Worm (Caenorhabditis elegans) whole organism, mixed stage, embryonic: ENCODE measurements around the gene snrp-40.1.

Source experiments
- bed-3 ChIP-seq: fragments of 200-800 bp; sonication (Bioruptor generic); optimal IDR thresholded peaks from 3 replicates; lab custom pipeline; 2018; ENCODE audit warnings: mild to moderate bottlenecking, missing genetic modification characterization, moderate library complexity, missing compliant biosample characterization
- blmp-1 ChIP-seq: fragments of 150-350 bp; optimal IDR thresholded peaks from 2 replicates; lab custom pipeline; 2014; ENCODE audit warnings: missing biosample characterization, missing genetic modification characterization
- ceh-39 ChIP-seq: fragments of 150-350 bp; optimal IDR thresholded peaks from 2 replicates; lab custom pipeline; 2014; ENCODE audit warnings: missing biosample characterization, missing genetic modification characterization
- ceh-43 ChIP-seq: fragments of 200-800 bp; sonication (Bioruptor generic); optimal IDR thresholded peaks from 2 replicates; lab custom pipeline; 2018; ENCODE audit warnings: mild to moderate bottlenecking, missing genetic modification characterization, moderate library complexity, missing compliant biosample characterization
- ceh-83 ChIP-seq: fragments of 200-800 bp; sonication (Bioruptor generic); optimal IDR thresholded peaks from 2 replicates; lab custom pipeline; 2018; ENCODE audit warnings: mild to moderate bottlenecking, missing genetic modification characterization, missing compliant biosample characterization
- ces-1 ChIP-seq: fragments of 150-350 bp; optimal IDR thresholded peaks from 2 replicates; lab custom pipeline; 2014; ENCODE audit warnings: missing biosample characterization, missing genetic modification reagents, missing genetic modification characterization
- drap-1 ChIP-seq: fragments of 200-800 bp; sonication (Bioruptor generic); optimal IDR thresholded peaks from 3 replicates; lab custom pipeline; 2018; ENCODE audit warnings: mild to moderate bottlenecking, missing genetic modification characterization, missing compliant biosample characterization
- elt-1 ChIP-seq: sonication (generic microtip); optimal IDR thresholded peaks from 2 replicates; lab custom pipeline; 2017; ENCODE audit warnings: missing genetic modification characterization, mild to moderate bottlenecking, missing compliant biosample characterization, antibody characterized with exemption, moderate library complexity, borderline replicate concordance; ENCODE audit not compliant: insufficient read depth
- elt-3 ChIP-seq: fragments of 150-350 bp; optimal IDR thresholded peaks from 2 replicates; lab custom pipeline; 2014; ENCODE audit warnings: missing biosample characterization, missing genetic modification characterization
- flh-1 ChIP-seq: fragments of 200-800 bp; sonication (Bioruptor generic); optimal IDR thresholded peaks from 2 replicates; lab custom pipeline; 2018; ENCODE audit warnings: mild to moderate bottlenecking, missing genetic modification characterization, moderate library complexity, missing compliant biosample characterization
- ham-2 ChIP-seq: fragments of 200-800 bp; sonication (Bioruptor generic); optimal IDR thresholded peaks from 2 replicates; lab custom pipeline; 2018; ENCODE audit warnings: mild to moderate bottlenecking, missing genetic modification characterization, missing compliant biosample characterization
- hlh-1 ChIP-seq: fragments of 150-350 bp; optimal IDR thresholded peaks from 2 replicates; lab custom pipeline; 2014; ENCODE audit warnings: missing biosample characterization, missing genetic modification reagents, missing genetic modification characterization
- lin-13 ChIP-seq: fragments of 150-350 bp; optimal IDR thresholded peaks from 2 replicates; lab custom pipeline; 2014; ENCODE audit warnings: missing biosample characterization, missing genetic modification characterization
- lin-32 ChIP-seq: fragments of 200-800 bp; sonication (Bioruptor generic); optimal IDR thresholded peaks from 2 replicates; lab custom pipeline; 2018; ENCODE audit warnings: mild to moderate bottlenecking, missing genetic modification characterization, missing compliant biosample characterization
- lsy-2 ChIP-seq: fragments of 150-350 bp; optimal IDR thresholded peaks from 2 replicates; lab custom pipeline; 2014; ENCODE audit warnings: missing biosample characterization, missing genetic modification characterization
- mab-5 ChIP-seq: fragments of 150-350 bp; optimal IDR thresholded peaks from 2 replicates; lab custom pipeline; 2014; ENCODE audit warnings: missing biosample characterization, missing genetic modification characterization
- mep-1 ChIP-seq: fragments of 150-350 bp; optimal IDR thresholded peaks from 2 replicates; lab custom pipeline; 2017; ENCODE audit warnings: missing biosample characterization, missing genetic modification reagents, missing genetic modification characterization, inconsistent platforms
- mls-2 ChIP-seq: sonication (generic microtip); optimal IDR thresholded peaks from 2 replicates; lab custom pipeline; 2016; ENCODE audit warnings: mild to moderate bottlenecking, missing genetic modification characterization, moderate library complexity, missing compliant biosample characterization
- nhr-12 ChIP-seq: fragments of 150-350 bp; optimal IDR thresholded peaks from 2 replicates; lab custom pipeline; 2014; ENCODE audit warnings: missing biosample characterization, missing genetic modification characterization
- nhr-2 ChIP-seq: fragments of 150-350 bp; optimal IDR thresholded peaks from 2 replicates; lab custom pipeline; 2014; ENCODE audit warnings: missing biosample characterization, missing genetic modification characterization
- nhr-237 ChIP-seq: fragments of 150-350 bp; optimal IDR thresholded peaks from 2 replicates; lab custom pipeline; 2014; ENCODE audit warnings: missing biosample characterization, missing genetic modification characterization
- nhr-28 ChIP-seq: fragments of 150-350 bp; optimal IDR thresholded peaks from 2 replicates; lab custom pipeline; 2014; ENCODE audit warnings: missing biosample characterization, missing genetic modification characterization
- nhr-76 ChIP-seq: sonication (generic microtip); optimal IDR thresholded peaks from 2 replicates; lab custom pipeline; 2017; ENCODE audit warnings: missing biosample characterization, missing genetic modification characterization
- pha-4 ChIP-seq: fragments of 150-350 bp; optimal IDR thresholded peaks from 2 replicates; lab custom pipeline; 2018; ENCODE audit warnings: missing biosample characterization, missing genetic modification reagents, missing genetic modification characterization
- sem-2 ChIP-seq: fragments of 200-800 bp; sonication (Bioruptor generic); optimal IDR thresholded peaks from 2 replicates; lab custom pipeline; 2018; ENCODE audit warnings: mild to moderate bottlenecking, missing genetic modification characterization, missing compliant biosample characterization
- snpc-4 ChIP-seq: fragments of 150-350 bp; optimal IDR thresholded peaks from 2 replicates; lab custom pipeline; 2014; ENCODE audit warnings: missing biosample characterization, missing genetic modification characterization
- sptf-1 ChIP-seq: sonication (generic microtip); optimal IDR thresholded peaks from 2 replicates; lab custom pipeline; 2017; ENCODE audit warnings: mild to moderate bottlenecking, missing genetic modification characterization, moderate library complexity, missing compliant biosample characterization
- tbx-8 ChIP-seq: fragments of 200-800 bp; sonication (Bioruptor generic); optimal IDR thresholded peaks from 2 replicates; lab custom pipeline; 2018; ENCODE audit warnings: mild to moderate bottlenecking, missing genetic modification characterization, moderate library complexity, missing compliant biosample characterization
- unc-120 ChIP-seq: sonication (generic microtip); optimal IDR thresholded peaks from 2 replicates; lab custom pipeline; 2017; ENCODE audit warnings: missing genetic modification characterization, missing compliant biosample characterization; ENCODE audit not compliant: poor library complexity, severe bottlenecking
- unc-39 ChIP-seq: fragments of 150-350 bp; optimal IDR thresholded peaks from 2 replicates; lab custom pipeline; 2014; ENCODE audit warnings: missing biosample characterization, missing genetic modification characterization
- unc-62 ChIP-seq: fragments of 150-350 bp; optimal IDR thresholded peaks from 2 replicates; lab custom pipeline; 2014; ENCODE audit warnings: missing biosample characterization, missing genetic modification reagents, missing genetic modification characterization
- zip-8 ChIP-seq: fragments of 150-350 bp; optimal IDR thresholded peaks from 2 replicates; lab custom pipeline; 2014; ENCODE audit warnings: missing biosample characterization, missing genetic modification characterization
- ztf-11 ChIP-seq: fragments of 150-350 bp; optimal IDR thresholded peaks from 2 replicates; lab custom pipeline; 2014; ENCODE audit warnings: missing biosample characterization, missing genetic modification characterization

Gene snrp-40.1

DNA sequence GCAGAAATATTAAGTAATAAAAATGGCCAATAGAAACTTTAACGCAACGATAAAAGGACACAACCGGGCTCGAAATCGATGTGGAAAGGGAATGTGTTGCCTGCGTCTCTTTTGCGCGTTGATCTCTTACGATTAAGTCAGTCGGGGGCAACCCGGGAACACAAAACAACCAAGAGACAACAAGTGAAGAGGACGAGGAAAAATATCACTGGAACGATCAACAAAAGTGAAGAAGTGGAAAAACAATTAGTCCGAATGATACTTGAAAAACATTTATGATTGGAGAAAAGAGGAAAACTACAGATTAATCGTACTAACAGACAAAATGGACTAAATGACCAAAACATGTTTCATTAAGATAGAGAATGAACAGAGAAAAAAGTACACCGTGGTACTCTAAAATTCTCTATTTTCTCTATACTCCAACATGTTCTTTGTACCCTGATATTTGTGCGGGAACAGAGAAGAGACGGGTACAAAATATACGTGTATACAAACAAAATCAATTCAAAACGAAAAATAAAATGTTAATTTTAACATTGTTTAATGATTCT, 10.8 kb upstream of the snrp-40.1 start, which contains the start of gene F08G12.5:
F08G12.5 (minus strand) TSS at position 1 of the 554 bp plus-strand sequence.
- TF ChIP-seq ztf-11 (tag; lab: Kevin White, UChicago) (no peak), sptf-1 (tag; lab: Kevin White, UChicago) (no peak), hlh-1 (tag; lab: Kevin White, UChicago) (no peak), lin-32 (GFP tag; lab: Kevin White, UChicago) (no peak), nhr-28 (tag; lab: Kevin White, UChicago) (no peak), drap-1 (GFP tag; lab: Kevin White, UChicago) (no peak), mep-1 (tag; lab: Kevin White, UChicago) (no peak), nhr-237 (tag; lab: Kevin White, UChicago) (no peak), lin-13 (no peak), snpc-4 (tag; lab: Kevin White, UChicago) (no peak), lsy-2 (tag; lab: Kevin White, UChicago) (no peak), unc-120 (no peak), nhr-76 (tag; lab: Kevin White, UChicago) (no peak), mls-2 (tag; lab: Kevin White, UChicago) (no peak), nhr-2 (tag; lab: Kevin White, UChicago) (no peak), pha-4 (tag; lab: Kevin White, UChicago) (no peak), mab-5 (tag; lab: Kevin White, UChicago) (no peak), ceh-43 (GFP tag; lab: Kevin White, UChicago) (no peak), bed-3 (GFP tag; lab: Kevin White, UChicago) (no peak), elt-3 (tag; lab: Kevin White, UChicago) (no peak)

DNA sequence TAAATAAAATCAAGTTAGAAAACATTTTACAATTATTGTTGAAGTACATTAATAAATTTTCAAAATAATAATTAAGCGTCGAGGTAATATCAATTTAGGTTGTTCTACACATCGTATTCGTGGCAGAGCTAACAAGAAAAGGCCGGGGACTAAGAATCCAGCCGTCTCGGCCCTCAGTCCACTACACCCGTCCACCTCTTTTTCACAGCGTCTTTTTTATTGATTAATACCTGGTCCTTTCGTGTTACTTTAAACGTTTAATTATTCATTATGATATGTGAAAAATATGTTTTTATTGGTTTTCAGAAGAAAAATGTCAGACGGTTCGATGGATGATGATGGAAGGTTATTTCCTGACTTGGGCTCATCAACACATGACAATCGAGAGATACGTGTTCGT, 7.5 kb upstream of the snrp-40.1 start, which contains the start of gene vhl-1:
vhl-1 (plus strand) TSS at position 301 of the 400 bp plus-strand sequence.
- TF ChIP-seq ham-2 (GFP tag; lab: Kevin White, UChicago) (no peak), tbx-8 (GFP tag; lab: Kevin White, UChicago) (no peak), ceh-39 (tag; lab: Kevin White, UChicago) (no peak), mls-2 (tag; lab: Kevin White, UChicago) (no peak), zip-8 (tag; lab: Kevin White, UChicago) (no peak), lin-32 (GFP tag; lab: Kevin White, UChicago) (no peak), snpc-4 (tag; lab: Kevin White, UChicago) (no peak), nhr-76 (tag; lab: Kevin White, UChicago) (no peak), mab-5 (tag; lab: Kevin White, UChicago) (no peak), sptf-1 (tag; lab: Kevin White, UChicago) (no peak), sem-2 (GFP tag; lab: Kevin White, UChicago) (no peak), drap-1 (GFP tag; lab: Kevin White, UChicago) (no peak), blmp-1 (tag; lab: Kevin White, UChicago) (no peak), lsy-2 (tag; lab: Kevin White, UChicago) (no peak), ztf-11 (tag; lab: Kevin White, UChicago) (no peak), ceh-43 (GFP tag; lab: Kevin White, UChicago) (no peak), elt-1 (tag; lab: Kevin White, UChicago) (no peak)
- TF ChIP-seq, all 35 proteins: peak for 0

DNA sequence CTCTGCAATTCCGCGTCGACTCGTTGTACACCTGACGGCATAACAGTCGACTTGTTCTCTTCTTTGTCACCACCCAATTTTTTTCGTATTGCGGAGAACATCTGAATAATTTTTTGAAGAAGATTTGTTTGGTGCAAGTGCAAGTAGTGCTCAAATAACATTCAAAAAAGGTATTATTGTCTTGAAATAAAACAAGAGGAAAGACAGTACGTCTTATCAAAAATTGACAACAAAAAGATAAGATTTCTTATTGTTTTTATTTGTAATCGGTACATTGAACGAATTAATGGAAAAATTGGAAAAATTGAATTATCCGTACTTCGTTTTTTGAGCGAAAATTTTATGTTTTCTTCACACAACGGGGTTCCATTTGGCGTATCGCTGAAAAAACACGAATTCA, 6.2 kb upstream of the snrp-40.1 start, which contains the start of gene F08G12.1:
F08G12.1 (minus strand) TSS at position 101 of the 400 bp plus-strand sequence.
- TF ChIP-seq zip-8 (tag; lab: Kevin White, UChicago) (no peak), elt-1 (tag; lab: Kevin White, UChicago) (no peak), ces-1 (no peak), nhr-2 (tag; lab: Kevin White, UChicago) (no peak), flh-1 (no peak), mep-1 (tag; lab: Kevin White, UChicago) (no peak), ceh-43 (GFP tag; lab: Kevin White, UChicago) (no peak), nhr-12 (tag; lab: Kevin White, UChicago) (no peak), ceh-83 (GFP tag; lab: Kevin White, UChicago) (no peak), unc-62 (GFP tag; lab: Kevin White, UChicago) (no peak), elt-3 (tag; lab: Kevin White, UChicago) (no peak), mls-2 (tag; lab: Kevin White, UChicago) (no peak), snpc-4 (tag; lab: Kevin White, UChicago) (no peak), ztf-11 (tag; lab: Kevin White, UChicago) (no peak), ham-2 (GFP tag; lab: Kevin White, UChicago) (no peak), pha-4 (tag; lab: Kevin White, UChicago) (no peak), unc-39 (tag; lab: Kevin White, UChicago) (no peak)
